Worm (Caenorhabditis elegans): ENCODE results near the gene E02C12.19.

The E02C12.19 gene

DNA sequence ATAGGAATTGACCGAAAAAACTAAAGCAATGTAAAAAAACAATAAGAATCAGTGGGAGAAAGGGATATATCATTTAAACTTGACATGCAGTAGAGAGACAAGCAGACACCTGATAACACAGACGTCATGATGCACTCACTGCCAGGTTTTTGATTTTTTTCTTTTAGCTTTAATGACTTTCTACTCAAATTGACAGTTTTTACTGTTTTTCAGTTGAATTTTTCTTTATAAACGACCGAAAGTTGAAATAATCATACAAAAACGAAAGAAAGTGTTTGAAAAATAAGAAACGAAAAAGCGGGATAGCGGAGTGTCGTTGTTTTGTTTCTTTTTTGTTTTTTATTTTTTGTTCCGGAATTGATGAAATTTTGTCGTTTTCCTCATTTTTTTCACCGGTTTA is 42.1 kb downstream of the E02C12.19 start, which contains the start of gene ucp-4:
Gene ucp-4, plus strand, starts transcription at position 83 of the 400 bp plus-strand sequence.
- TF ChIP-seq pha-4 (tag; optimal IDR thresholded peaks at IDR 0.05) = peak; percentile 25
- TF ChIP-seq daf-12 (tag; optimal IDR thresholded peaks at IDR 0.05) = no peak
- TF ChIP-seq pqm-1 (tag; optimal IDR thresholded peaks at IDR 0.05) = no peak
- TF ChIP-seq nhr-77 (tag; optimal IDR thresholded peaks at IDR 0.05) = no peak
- no peak for TF ChIP-seq nhr-67 (tag; optimal IDR thresholded peaks at IDR 0.05)

DNA sequence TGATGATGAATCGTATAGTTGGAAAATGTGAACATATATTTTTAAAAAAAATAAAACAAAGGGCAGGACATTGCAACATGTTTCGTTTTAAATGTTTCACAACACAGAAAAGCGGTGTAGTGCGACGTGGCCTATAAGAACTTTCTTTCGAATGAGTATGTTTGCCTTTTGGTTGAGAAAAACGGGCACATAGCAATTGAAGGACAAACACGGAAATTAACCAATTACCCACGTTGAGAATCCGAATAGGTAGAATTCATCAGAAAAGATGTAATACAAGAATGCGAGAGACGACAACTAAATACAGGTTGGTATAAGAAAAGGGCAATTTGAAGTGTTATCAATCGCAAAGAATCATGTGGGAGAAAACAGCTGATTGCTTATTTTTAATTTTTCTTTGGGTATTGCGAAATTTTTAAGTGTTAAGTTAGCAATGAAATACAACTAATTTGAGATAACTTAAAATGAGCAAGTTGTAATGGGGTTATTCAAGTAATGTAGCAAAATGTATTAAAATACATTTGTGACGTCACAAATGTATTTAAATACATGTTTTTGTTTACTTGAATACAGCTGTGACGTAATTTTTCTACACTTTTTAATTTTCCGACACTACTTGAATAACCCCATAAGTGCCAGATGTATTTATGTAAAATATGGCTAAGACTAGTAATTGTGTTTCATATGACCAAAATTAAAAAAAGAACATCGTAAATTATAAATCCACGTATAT is 42.8 kb downstream of the E02C12.19 start, which contains the start of gene acl-14:
Gene acl-14, minus strand, starts transcription at position 316 of the 733 bp plus-strand sequence.
- TF ChIP-seq skn-1 (tag; optimal IDR thresholded peaks at IDR 0.05) (no peak), mdl-1 (tag; optimal IDR thresholded peaks at IDR 0.05) (no peak), nhr-43 (tag; optimal IDR thresholded peaks at IDR 0.05; ENCODE audit: poor library complexity, severe bottlenecking) (peak; percentile 26), fkh-10 (GFP tag; optimal IDR thresholded peaks at IDR 0.05) (no peak), ceh-82 (tag; optimal IDR thresholded peaks at IDR 0.05) (no peak), elt-2 (tag; optimal IDR thresholded peaks at IDR 0.05) (peak; percentile 20)

ce11 chrV:9332611-9333315 is 43.6 kb downstream of the E02C12.19 start:
- TF ChIP-seq fkh-2 (tag; optimal IDR thresholded peaks at IDR 0.05) (no peak), nfya-1 (tag; optimal IDR thresholded peaks at IDR 0.05; ENCODE audit: insufficient read depth) (peak; percentile 3), pha-4 (tag; optimal IDR thresholded peaks at IDR 0.05) (peak; percentile 70)

ce11 chrV:9329245-9329979 is 46.9 kb downstream of the E02C12.19 start:
- TF ChIP-seq elt-2 (tag; optimal IDR thresholded peaks at IDR 0.05) (peak; percentile 17), pha-4 (tag; optimal IDR thresholded peaks at IDR 0.05) (peak; percentile 20), nhr-43 (tag; optimal IDR thresholded peaks at IDR 0.05; ENCODE audit: poor library complexity, severe bottlenecking) (no peak)

- TF ChIP-seq elt-2 (tag; optimal IDR thresholded peaks at IDR 0.05) (peak; percentile 19), tbx-2 (tag; optimal IDR thresholded peaks at IDR 0.05) (no peak)
Observed at ce11 chrV:9328670-9329069, 47.6 kb downstream of the E02C12.19 start, which contains the start of gene K07B1.4. TSS of gene K07B1.4 (plus strand) at chrV:9328970.

DNA sequence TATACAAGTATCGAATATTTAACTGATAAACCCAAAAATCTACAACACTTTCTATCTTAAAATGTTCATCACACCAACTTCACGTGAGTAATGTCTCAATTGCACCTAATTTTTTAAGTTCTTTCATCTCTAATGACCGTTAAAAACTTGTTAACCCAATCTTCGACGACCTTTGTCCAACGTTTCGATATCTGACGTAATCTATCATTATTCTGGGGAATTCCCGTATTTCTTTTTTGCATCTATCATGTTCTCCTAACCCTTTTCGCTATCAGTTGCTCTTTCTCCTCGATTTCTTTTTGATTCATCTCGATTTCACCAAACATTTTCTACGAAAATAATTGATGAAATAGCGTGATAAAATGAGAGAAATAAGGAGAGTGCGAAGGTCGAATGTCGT is 48.6 kb downstream of the E02C12.19 start:
- TF ChIP-seq fkh-10 (GFP tag; optimal IDR thresholded peaks at IDR 0.05) (no peak), nhr-12 (tag; optimal IDR thresholded peaks at IDR 0.05) (no peak), lsy-12 (tag; optimal IDR thresholded peaks at IDR 0.05) (no peak), nhr-76 (tag; optimal IDR thresholded peaks at IDR 0.05) (no peak), nhr-28 (tag; optimal IDR thresholded peaks at IDR 0.05) (no peak), snpc-4 (tag; optimal IDR thresholded peaks at IDR 0.05) (no peak), ZK546.5 (tag; optimal IDR thresholded peaks at IDR 0.05) (no peak), skn-1 (tag; optimal IDR thresholded peaks at IDR 0.05) (no peak), egl-27 (tag; optimal IDR thresholded peaks at IDR 0.05) (no peak), unc-62 (GFP tag; optimal IDR thresholded peaks at IDR 0.05) (no peak), nhr-237 (tag; optimal IDR thresholded peaks at IDR 0.05) (no peak), nfya-1 (tag; optimal IDR thresholded peaks at IDR 0.05; ENCODE audit: insufficient read depth) (no peak), nhr-25 (tag; optimal IDR thresholded peaks at IDR 0.05) (peak; percentile 49), elt-2 (tag; optimal IDR thresholded peaks at IDR 0.05) (peak; percentile 72), ceh-28 (tag; optimal IDR thresholded peaks at IDR 0.05) (no peak), fos-1 (tag; optimal IDR thresholded peaks at IDR 0.05) (no peak), R02D3.7 (tag; optimal IDR thresholded peaks at IDR 0.05) (no peak), tbx-2 (tag; optimal IDR thresholded peaks at IDR 0.05) (no peak), ztf-4 (tag; optimal IDR thresholded peaks at IDR 0.05) (no peak), sea-2 (GFP tag; optimal IDR thresholded peaks at IDR 0.05) (no peak), ceh-82 (tag; optimal IDR thresholded peaks at IDR 0.05) (no peak), nhr-77 (tag; optimal IDR thresholded peaks at IDR 0.05) (no peak), mml-1 (tag; optimal IDR thresholded peaks at IDR 0.05) (no peak), nhr-11 (tag; optimal IDR thresholded peaks at IDR 0.05) (no peak), mdl-1 (tag; optimal IDR thresholded peaks at IDR 0.05) (no peak), nhr-23 (tag; optimal IDR thresholded peaks at IDR 0.05) (peak; percentile 87), nhr-43 (tag; optimal IDR thresholded peaks at IDR 0.05; ENCODE audit: poor library complexity, severe bottlenecking) (peak; percentile 53), elt-3 (tag; optimal IDR thresholded peaks at IDR 0.05) (no peak), egl-5 (tag; optimal IDR thresholded peaks at IDR 0.05) (no peak)

All from whole organism, L3 larva.